Worm (Caenorhabditis elegans): ENCODE results near the gene fbxb-85.

Gene fbxb-85

ce11 chrIII:10895817-10896413 is 47.2 kb upstream of the fbxb-85 start, which contains the start of gene com-1 (continued):
- peak; percentile 22 for TF ChIP-seq snpc-4 (tag; optimal IDR thresholded peaks at IDR 0.05)

- TF ChIP-seq fkh-10 (GFP tag; optimal IDR thresholded peaks at IDR 0.05) = no peak
- TF ChIP-seq egl-27 (tag; optimal IDR thresholded peaks at IDR 0.05) = no peak
- no peak for TF ChIP-seq nhr-85 (tag)
- TF ChIP-seq unc-30 (tag; optimal IDR thresholded peaks at IDR 0.05) = no peak
- no peak for TF ChIP-seq nhr-19 (GFP tag; conservative IDR thresholded peaks at IDR 0.05)
- no peak for TF ChIP-seq fos-1 (tag; optimal IDR thresholded peaks at IDR 0.05)
- TF ChIP-seq nhr-20 (tag; optimal IDR thresholded peaks at IDR 0.05) = no peak
- no peak for TF ChIP-seq dsc-1 (tag; optimal IDR thresholded peaks at IDR 0.05)
- TF ChIP-seq lin-14 (GFP tag; optimal IDR thresholded peaks at IDR 0.05) = no peak
Observed at ce11 chrIII:10894220-10894619, 45.5 kb upstream of the fbxb-85 start, which contains the start of gene fbxb-87. TSS of gene fbxb-87 (plus strand) at chrIII:10894520.

ce11 chrIII:10888824-10889223 is 40.1 kb upstream of the fbxb-85 start:
- TF ChIP-seq C34B4.2 (tag; optimal IDR thresholded peaks at IDR 0.05) (no peak), lin-39 (tag; optimal IDR thresholded peaks at IDR 0.05) (no peak), egl-27 (tag; optimal IDR thresholded peaks at IDR 0.05) (no peak), lin-14 (GFP tag; optimal IDR thresholded peaks at IDR 0.05) (no peak), irx-1 (tag; optimal IDR thresholded peaks at IDR 0.05) (no peak), skn-1 (tag; optimal IDR thresholded peaks at IDR 0.05) (no peak), ceh-82 (tag; optimal IDR thresholded peaks at IDR 0.05) (no peak), nhr-47 (tag; optimal IDR thresholded peaks at IDR 0.05) (no peak), nhr-28 (tag; optimal IDR thresholded peaks at IDR 0.05) (no peak), snpc-4 (tag; optimal IDR thresholded peaks at IDR 0.05) (no peak), ets-5 (GFP tag; IDR thresholded peaks at IDR 0.05) (no peak), tbx-2 (tag; optimal IDR thresholded peaks at IDR 0.05) (no peak), ama-1 (optimal IDR thresholded peaks at IDR 0.05) (no peak), nhr-237 (tag; optimal IDR thresholded peaks at IDR 0.05) (no peak), lin-35 (GFP tag; optimal IDR thresholded peaks at IDR 0.05) (no peak), unc-62 (GFP tag; optimal IDR thresholded peaks at IDR 0.05) (no peak), lir-3 (tag; optimal IDR thresholded peaks at IDR 0.05; ENCODE audit: poor library complexity) (no peak), ztf-4 (tag; optimal IDR thresholded peaks at IDR 0.05) (no peak), nhr-76 (tag; optimal IDR thresholded peaks at IDR 0.05) (no peak)

- TF ChIP-seq unc-62 (GFP tag; optimal IDR thresholded peaks at IDR 0.05) = no peak
- peak; percentile 82 to 84 for TF ChIP-seq lsy-2 (tag; optimal IDR thresholded peaks at IDR 0.05)
- TF ChIP-seq nhr-12 (tag; optimal IDR thresholded peaks at IDR 0.05) = no peak
- peak; percentile 79 for TF ChIP-seq tbx-2 (tag; optimal IDR thresholded peaks at IDR 0.05)
- TF ChIP-seq jun-1 (tag; optimal IDR thresholded peaks at IDR 0.05) = peak; percentile 35
- no peak for TF ChIP-seq nhr-28 (tag; optimal IDR thresholded peaks at IDR 0.05)
- no peak for TF ChIP-seq mef-2 (tag; optimal IDR thresholded peaks at IDR 0.05)
- TF ChIP-seq xbp-1 (tag; optimal IDR thresholded peaks at IDR 0.05) = peak; percentile 79
- TF ChIP-seq aha-1 (tag; optimal IDR thresholded peaks at IDR 0.05) = peak; percentile 2
- no peak for TF ChIP-seq alr-1 (tag; optimal IDR thresholded peaks at IDR 0.05; ENCODE audit: borderline replicate concordance)
- TF ChIP-seq nhr-71 (tag; optimal IDR thresholded peaks at IDR 0.05) = no peak
- TF ChIP-seq ceh-82 (tag; optimal IDR thresholded peaks at IDR 0.05) = peak; percentile 49 to 74 (median 72)
- TF ChIP-seq pag-3 (tag; optimal IDR thresholded peaks at IDR 0.05; ENCODE audit: borderline replicate concordance, insufficient read depth) = no peak
- TF ChIP-seq sup-37 (GFP tag; optimal IDR thresholded peaks at IDR 0.05) = no peak
- no peak for TF ChIP-seq elt-2 (tag; optimal IDR thresholded peaks at IDR 0.05)
- TF ChIP-seq swsn-7 (tag; optimal IDR thresholded peaks at IDR 0.05) = peak; percentile 79
- peak; percentile 73 for TF ChIP-seq irx-1 (tag; optimal IDR thresholded peaks at IDR 0.05)
- TF ChIP-seq elt-3 (tag; optimal IDR thresholded peaks at IDR 0.05) = peak in 2 of 6 experiments; percentile 35 to 36
- no peak for TF ChIP-seq lin-14 (GFP tag; optimal IDR thresholded peaks at IDR 0.05)
- TF ChIP-seq egl-27 (tag; optimal IDR thresholded peaks at IDR 0.05) = no peak
- 0 out of 2 replicates have a peak, but pooled peaks have one; percentile 25 for TF ChIP-seq mab-9 (GFP tag; IDR thresholded peaks at IDR 0.05)
- TF ChIP-seq nhr-84 (tag; optimal IDR thresholded peaks at IDR 0.05) = no peak
- TF ChIP-seq C16A3.4 (tag; optimal IDR thresholded peaks at IDR 0.05) = peak; percentile 59
- peak; percentile 56 for TF ChIP-seq nhr-77 (tag; optimal IDR thresholded peaks at IDR 0.05)
- no peak for TF ChIP-seq unc-30 (tag; optimal IDR thresholded peaks at IDR 0.05)
- TF ChIP-seq ces-1 (GFP tag; optimal IDR thresholded peaks at IDR 0.05) = no peak
- no peak for TF ChIP-seq unc-98 (GFP tag; IDR thresholded peaks at IDR 0.05)
- TF ChIP-seq lin-15B (tag; optimal IDR thresholded peaks at IDR 0.05) = peak; percentile 85
- no peak for TF ChIP-seq zip-4 (GFP tag; optimal IDR thresholded peaks at IDR 0.05)
Observed at ce11 chrIII:10881996-10882395, 33.2 kb upstream of the fbxb-85 start.
